Worm (Caenorhabditis elegans): ENCODE data around the gene sre-8.

- TF ChIP-seq egl-27 (tag; optimal IDR thresholded peaks at IDR 0.05) (no peak), snpc-4 (tag; optimal IDR thresholded peaks at IDR 0.05) (no peak), lsy-2 (tag; optimal IDR thresholded peaks at IDR 0.05) (no peak), blmp-1 (tag; optimal IDR thresholded peaks at IDR 0.05; ENCODE audit: insufficient read depth) (no peak), nhr-237 (tag; optimal IDR thresholded peaks at IDR 0.05) (no peak), elt-1 (tag; optimal IDR thresholded peaks at IDR 0.05) (no peak), nhr-23 (tag; optimal IDR thresholded peaks at IDR 0.05) (no peak), nhr-12 (tag; optimal IDR thresholded peaks at IDR 0.05) (no peak)
Observed at ce11 chrV:14301076-14301475, 44.2 kb downstream of the sre-8 start, which contains the start of gene F14D7.6.
